Worm (Caenorhabditis elegans): ENCODE data around the gene T07D3.9.

DNA sequence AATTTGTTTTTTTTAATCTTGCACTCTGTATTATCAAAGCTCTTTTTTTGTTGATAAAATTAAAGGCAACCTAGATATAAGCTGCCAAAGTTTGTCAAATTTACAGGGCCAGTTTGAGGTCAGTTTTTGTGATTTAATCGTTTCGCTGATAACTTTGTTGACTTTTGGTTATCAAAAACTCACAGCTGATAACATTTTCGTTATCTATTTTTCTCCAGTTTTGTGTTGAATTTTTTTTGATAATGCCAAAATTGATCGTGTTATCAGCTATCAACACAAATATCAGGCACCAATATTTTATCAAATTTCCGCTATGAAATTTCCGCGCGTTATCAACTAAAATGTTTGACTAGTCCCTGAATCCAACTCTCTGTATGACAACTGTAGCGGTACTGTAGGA lies 14.5 kb upstream of the T07D3.9 start:
- TF ChIP-seq flt-1 (GFP tag; IDR thresholded peaks at IDR 0.05) (no peak), T22C8.4 (GFP tag; IDR thresholded peaks at IDR 0.05) (no peak), ztf-23 (GFP tag; IDR thresholded peaks at IDR 0.05) (no peak), med-1 (GFP tag; optimal IDR thresholded peaks at IDR 0.05; ENCODE audit: insufficient read depth) (no peak), ref-1 (GFP tag; conservative IDR thresholded peaks at IDR 0.05) (no peak), tab-1 (GFP tag; IDR thresholded peaks at IDR 0.05) (no peak), klf-2 (GFP tag; conservative IDR thresholded peaks at IDR 0.05) (no peak), cog-1 (tag; optimal IDR thresholded peaks at IDR 0.05) (no peak), ztf-29 (GFP tag; IDR thresholded peaks at IDR 0.05) (no peak)
